Worm (Caenorhabditis elegans) whole organism, young adult: ENCODE data around the gene crn-4.

Source experiments
- cebp-2 ChIP-seq: fragments of 200-800 bp; sonication (Bioruptor generic); IDR thresholded peaks from 2 replicates; pipeline ENCODE4 v1.3.6; 2022; ENCODE audit warnings: missing genetic modification characterization, missing compliant biosample characterization
- chd-7 ChIP-seq: sonication (generic microtip); optimal IDR thresholded peaks from 2 replicates; lab custom pipeline; 2016; ENCODE audit warnings: mild to moderate bottlenecking, missing genetic modification characterization, moderate library complexity, missing compliant biosample characterization
- egl-18 ChIP-seq: fragments of 200-800 bp; sonication (Bioruptor generic); IDR thresholded peaks from 2 replicates; pipeline ENCODE4 v1.3.6; 2022; ENCODE audit warnings: missing genetic modification reagents, missing genetic modification characterization, missing compliant biosample characterization
- lin-26 ChIP-seq: fragments of 200-800 bp; sonication (Bioruptor generic); IDR thresholded peaks from 2 replicates; pipeline ENCODE4 v1.3.6; 2022; ENCODE audit warnings: missing genetic modification reagents, missing genetic modification characterization, missing compliant biosample characterization
- lsl-1 ChIP-seq: fragments of 200-800 bp; sonication (Bioruptor generic); optimal IDR thresholded peaks from 2 replicates; lab custom pipeline; 2018; ENCODE audit warnings: mild to moderate bottlenecking, missing genetic modification characterization, moderate library complexity, missing compliant biosample characterization
- pbrm-1 ChIP-seq: fragments of 200-800 bp; sonication (Bioruptor generic); IDR thresholded peaks from 2 replicates; pipeline ENCODE4 v1.3.6; 2022; ENCODE audit warnings: missing genetic modification reagents, missing genetic modification characterization, missing compliant biosample characterization
- sea-2 ChIP-seq: fragments of 200-800 bp; sonication (Bioruptor generic); IDR thresholded peaks from 2 replicates; pipeline ENCODE4 v1.3.6; 2022; ENCODE audit warnings: missing genetic modification characterization, missing compliant biosample characterization
- snpc-3.4 ChIP-seq: sonication (generic microtip); optimal IDR thresholded peaks from 2 replicates; lab custom pipeline; 2017; ENCODE audit warnings: missing genetic modification characterization, mild to moderate bottlenecking, missing compliant biosample characterization, antibody characterized with exemption, moderate library complexity, missing genotype, missing genetic modification reagents
- tlf-1 ChIP-seq: fragments of 200-800 bp; sonication (Bioruptor generic); optimal IDR thresholded peaks from 2 replicates; lab custom pipeline; 2018; ENCODE audit warnings: mild to moderate bottlenecking, missing genetic modification characterization, missing compliant biosample characterization
- unc-62 ChIP-seq: fragments of 150-350 bp; optimal IDR thresholded peaks from 2 replicates; lab custom pipeline; 2014; ENCODE audit warnings: missing biosample characterization, missing genetic modification reagents, missing genetic modification characterization

DNA sequence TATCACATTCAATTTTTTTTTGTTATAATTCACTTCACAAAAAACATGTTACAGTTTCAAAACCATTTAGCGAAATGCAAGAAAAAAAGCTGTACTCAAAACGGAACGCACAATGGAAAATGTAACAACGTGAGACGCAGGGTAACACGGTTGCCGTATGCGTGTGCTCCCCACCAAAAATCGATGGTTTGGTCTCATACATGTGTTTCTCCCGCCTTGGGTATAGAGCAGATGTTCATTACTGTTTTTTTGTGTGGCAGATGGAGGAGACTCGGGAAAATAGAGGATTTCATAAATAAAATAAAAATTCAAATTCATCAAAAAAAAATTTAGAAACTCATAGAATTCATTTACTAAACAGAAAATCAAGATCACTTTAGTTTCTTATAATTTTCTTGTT, 3.1 kb upstream of the crn-4 start, which contains the start of gene AH9.3:
- no peak for TF ChIP-seq egl-18 (GFP tag; lab: Robert Waterston, UW)
- no peak for TF ChIP-seq unc-62 (GFP tag; lab: Kevin White, UChicago)
- TF ChIP-seq pbrm-1 (GFP tag; lab: Robert Waterston, UW), result no peak
- no peak for TF ChIP-seq lin-26 (GFP tag; lab: Robert Waterston, UW)
- TF ChIP-seq chd-7 (tag; lab: Kevin White, UChicago), result no peak
- no peak for TF ChIP-seq tlf-1 (GFP tag; lab: Kevin White, UChicago)
- no peak for TF ChIP-seq lsl-1 (GFP tag; lab: Kevin White, UChicago)
- TF ChIP-seq snpc-3.4 (tag; lab: Kevin White, UChicago), result no peak
- no peak for TF ChIP-seq cebp-2 (GFP tag; lab: Robert Waterston, UW)
- no peak for TF ChIP-seq sea-2 (GFP tag; lab: Robert Waterston, UW)
